Worm (Caenorhabditis elegans) whole organism, young adult: Measurements from ENCODE around the gene D1022.2.

ENCODE experiments used
- ama-1 ChIP-seq, 3 experiments: fragments of 150-350 bp in 1 of 3; sonication (generic microtip) in 2 of 3; optimal IDR thresholded peaks; 2 replicates each; lab custom pipeline; 2014 to 2018; ENCODE audit warnings: missing biosample characterization in 2 of 3, missing genetic modification characterization in 2 of 3, missing genetic modification reagents in 2 of 3
- athp-1 ChIP-seq: sonication (generic microtip); optimal IDR thresholded peaks from 2 replicates; lab custom pipeline; 2017; ENCODE audit warnings: mild to moderate bottlenecking, missing genetic modification characterization, missing compliant biosample characterization
- attf-5 ChIP-seq: fragments of 200-800 bp; sonication (Bioruptor generic); optimal IDR thresholded peaks from 2 replicates; lab custom pipeline; 2018; ENCODE audit warnings: mild to moderate bottlenecking, missing genetic modification characterization, missing compliant biosample characterization
- ceh-58 ChIP-seq: fragments of 200-800 bp; sonication (Bioruptor generic); IDR thresholded peaks from 2 replicates; pipeline ENCODE4 v1.3.6; 2022; ENCODE audit warnings: missing genetic modification characterization, missing compliant biosample characterization
- lin-40 ChIP-seq: sonication (generic microtip); optimal IDR thresholded peaks from 2 replicates; lab custom pipeline; 2016; ENCODE audit warnings: missing genetic modification characterization, mild to moderate bottlenecking, missing compliant biosample characterization, missing genotype, missing genetic modification reagents
- mxl-1 ChIP-seq: sonication (generic microtip); optimal IDR thresholded peaks from 2 replicates; lab custom pipeline; 2016; ENCODE audit warnings: missing genetic modification characterization, missing compliant biosample characterization
- pha-4 ChIP-seq: fragments of 150-350 bp; sonication (generic microtip); optimal IDR thresholded peaks from 2 replicates; lab custom pipeline; 2014; ENCODE audit warnings: missing biosample characterization, missing genetic modification reagents, missing genetic modification characterization

ce11 chrII:7411930-7412329 lies 47.4 kb upstream of the D1022.2 start, which contains the start of gene K02A2.5:
- no peak for TF ChIP-seq pha-4 (tag; lab: Kevin White, UChicago)
- TF ChIP-seq attf-5, result no peak
- no peak for TF ChIP-seq mxl-1
- no peak for TF ChIP-seq athp-1
- no peak for TF ChIP-seq ama-1 (optimal IDR thresholded peaks at IDR 0.05; lab: Kevin White, UChicago)
- no peak for TF ChIP-seq ama-1 (GFP tag; optimal IDR thresholded peaks at IDR 0.05; lab: Kevin White, UChicago)
- TF ChIP-seq lin-40 (tag; lab: Kevin White, UChicago), result no peak
- TF ChIP-seq ceh-58 (GFP tag; lab: Robert Waterston, UW), result no peak
